Worm (Caenorhabditis elegans): ENCODE data around the gene F56C9.3.

The F56C9.3 gene

ce11 chrIII:7319390-7319789 is 8.3 kb downstream of the F56C9.3 start, which contains the start of gene F56C9.8:
TSS of gene F56C9.8 (minus strand) at chrIII:7319509.
- TF ChIP-seq hlh-11 (tag; optimal IDR thresholded peaks at IDR 0.05) = peak; percentile 8
- TF ChIP-seq daf-16 (GFP tag; optimal IDR thresholded peaks at IDR 0.05) = no peak
- peak; percentile 56 for TF ChIP-seq daf-16 (tag; optimal IDR thresholded peaks at IDR 0.05)
- peak; percentile 26 for TF ChIP-seq pqm-1 (tag; optimal IDR thresholded peaks at IDR 0.05)
- no peak for TF ChIP-seq tag-97 (GFP tag; IDR thresholded peaks at IDR 0.05)

- TF ChIP-seq daf-16 (GFP tag; optimal IDR thresholded peaks at IDR 0.05) (no peak), daf-16 (tag; optimal IDR thresholded peaks at IDR 0.05) (peak; percentile 73), attf-4 (tag; optimal IDR thresholded peaks at IDR 0.05) (no peak), hlh-30 (tag; optimal IDR thresholded peaks at IDR 0.05; ENCODE audit: insufficient read depth) (peak; percentile 66), dmd-8 (GFP tag; IDR thresholded peaks at IDR 0.05) (no peak), R02D3.7 (tag; optimal IDR thresholded peaks at IDR 0.05) (no peak), aha-1 (tag) (peak; percentile 57), mdt-29 (GFP tag; IDR thresholded peaks at IDR 0.05) (no peak), dve-1 (tag; optimal IDR thresholded peaks at IDR 0.05; ENCODE audit: insufficient read depth) (peak; percentile 58), spr-1 (tag; optimal IDR thresholded peaks at IDR 0.05) (no peak), hlh-11 (tag; optimal IDR thresholded peaks at IDR 0.05) (peak; percentile 12), sdz-12 (GFP tag; optimal IDR thresholded peaks at IDR 0.05) (no peak), set-16 (GFP tag; IDR thresholded peaks at IDR 0.05) (no peak), nhr-28 (tag; optimal IDR thresholded peaks at IDR 0.05) (peak; percentile 35), pha-4 (GFP tag; IDR thresholded peaks at IDR 0.05) (no peak), pha-4 (tag; optimal IDR thresholded peaks at IDR 0.05) (peak; percentile 20), unc-62 (GFP tag; optimal IDR thresholded peaks at IDR 0.05 in 1 of 2) (peak in 1 of 2 experiments; percentile 62), unc-62 (tag; optimal IDR thresholded peaks at IDR 0.05) (no peak)
Measured at ce11 chrIII:7322018-7322417, 10.9 kb downstream of the F56C9.3 start.

ce11 chrIII:7323331-7323730 is 12.2 kb downstream of the F56C9.3 start:
- TF ChIP-seq lin-13 (GFP tag; optimal IDR thresholded peaks at IDR 0.05) (no peak), egl-43 (GFP tag; IDR thresholded peaks at IDR 0.05) (no peak), ceh-82 (tag; optimal IDR thresholded peaks at IDR 0.05) (no peak), lsy-2 (tag; optimal IDR thresholded peaks at IDR 0.05) (no peak), unc-39 (tag; optimal IDR thresholded peaks at IDR 0.05) (no peak), pqm-1 (tag; optimal IDR thresholded peaks at IDR 0.05) (peak; percentile 51), gei-8 (GFP tag; optimal IDR thresholded peaks at IDR 0.05) (no peak), php-3 (GFP tag; IDR thresholded peaks at IDR 0.05) (peak; percentile 58; the same call in 1 of the 2 replicates), dve-1 (tag; optimal IDR thresholded peaks at IDR 0.05; ENCODE audit: insufficient read depth) (no peak), ztf-7 (tag; optimal IDR thresholded peaks at IDR 0.05) (no peak), fos-1 (tag; optimal IDR thresholded peaks at IDR 0.05) (no peak), dmd-6 (GFP tag; IDR thresholded peaks at IDR 0.05) (0 out of 2 replicates have a peak, but pooled peaks have one; percentile 25), nhr-28 (tag; optimal IDR thresholded peaks at IDR 0.05) (peak; percentile 31), jun-1 (tag; optimal IDR thresholded peaks at IDR 0.05) (no peak), nhr-48 (tag; optimal IDR thresholded peaks at IDR 0.05) (no peak), nhr-41 (GFP tag; IDR thresholded peaks at IDR 0.05) (no peak), arid-1 (GFP tag; conservative IDR thresholded peaks at IDR 0.05) (no peak), R02D3.7 (tag; optimal IDR thresholded peaks at IDR 0.05) (no peak), ceh-28 (tag; optimal IDR thresholded peaks at IDR 0.05) (no peak), dpl-1 (GFP tag; optimal IDR thresholded peaks at IDR 0.05) (no peak), snpc-1.2 (GFP tag; IDR thresholded peaks at IDR 0.05) (no peak), Y75B8A.6 (GFP tag; IDR thresholded peaks at IDR 0.05) (no peak), set-16 (GFP tag; IDR thresholded peaks at IDR 0.05) (no peak), snpc-4 (tag; optimal IDR thresholded peaks at IDR 0.05) (no peak), lim-7 (GFP tag; IDR thresholded peaks at IDR 0.05) (no peak), F10B5.3 (tag; optimal IDR thresholded peaks at IDR 0.05) (no peak), sdz-12 (GFP tag; optimal IDR thresholded peaks at IDR 0.05) (no peak), saeg-2 (GFP tag; IDR thresholded peaks at IDR 0.05) (no peak), daf-16 (GFP tag; optimal IDR thresholded peaks at IDR 0.05) (no peak), daf-16 (tag; optimal IDR thresholded peaks at IDR 0.05) (peak; percentile 45), hlh-11 (tag; optimal IDR thresholded peaks at IDR 0.05) (peak; percentile 41), spr-3 (GFP tag; optimal IDR thresholded peaks at IDR 0.05) (no peak), nhr-77 (tag; optimal IDR thresholded peaks at IDR 0.05) (no peak), rbr-2 (tag; optimal IDR thresholded peaks at IDR 0.05) (no peak), Y105C5A.15 (GFP tag; IDR thresholded peaks at IDR 0.05) (no peak), daf-8 (GFP tag; IDR thresholded peaks at IDR 0.05) (no peak), egl-27 (tag; optimal IDR thresholded peaks at IDR 0.05) (no peak), daf-19 (GFP tag; conservative IDR thresholded peaks at IDR 0.05) (no peak)

Measured in whole organism, L4 larva.